Worm (Caenorhabditis elegans): ENCODE results near the gene R08C7.8.

R08C7.8 gene

ce11 chrIV:4447367-4447766 lies 13.0 kb upstream of the R08C7.8 start (continued):
- no peak for TF ChIP-seq ceh-27 (GFP tag; optimal IDR thresholded peaks at IDR 0.05)
- no peak for TF ChIP-seq somi-1 (GFP tag; optimal IDR thresholded peaks at IDR 0.05)
- TF ChIP-seq madf-8 (GFP tag; conservative IDR thresholded peaks at IDR 0.05), result no peak
- TF ChIP-seq lin-54 (GFP tag; optimal IDR thresholded peaks at IDR 0.05), result peak; percentile 54
- TF ChIP-seq ama-1 (optimal IDR thresholded peaks at IDR 0.05), result no peak
- no peak for TF ChIP-seq ama-1 (GFP tag; optimal IDR thresholded peaks at IDR 0.05)
- TF ChIP-seq T26A5.8 (tag; optimal IDR thresholded peaks at IDR 0.05), result no peak
- TF ChIP-seq nhr-27 (tag; optimal IDR thresholded peaks at IDR 0.05), result no peak
- TF ChIP-seq ztf-26 (tag; optimal IDR thresholded peaks at IDR 0.05), result no peak
- TF ChIP-seq dpl-1 (GFP tag; optimal IDR thresholded peaks at IDR 0.05), result peak; percentile 30
- TF ChIP-seq cebp-2 (GFP tag; IDR thresholded peaks at IDR 0.05), result no peak
- no peak for TF ChIP-seq Y56A3A.18 (GFP tag; IDR thresholded peaks at IDR 0.05)
- TF ChIP-seq efl-1 (GFP tag; optimal IDR thresholded peaks at IDR 0.05), result no peak
- no peak for TF ChIP-seq egl-44 (GFP tag; IDR thresholded peaks at IDR 0.05)
- TF ChIP-seq repo-1 (tag; optimal IDR thresholded peaks at IDR 0.05), result no peak
- no peak for TF ChIP-seq tbp1 (GFP tag; optimal IDR thresholded peaks at IDR 0.05)
- no peak for TF ChIP-seq cebp-1 (GFP tag; IDR thresholded peaks at IDR 0.05)
- peak; percentile 91 for TF ChIP-seq cebp-1 (tag; optimal IDR thresholded peaks at IDR 0.05)
- no peak for TF ChIP-seq attf-5 (GFP tag; optimal IDR thresholded peaks at IDR 0.05)
- TF ChIP-seq B0261.1 (tag; optimal IDR thresholded peaks at IDR 0.05), result no peak
- no peak for TF ChIP-seq ztf-18 (tag; optimal IDR thresholded peaks at IDR 0.05)
- no peak for TF ChIP-seq nhr-179 (tag; optimal IDR thresholded peaks at IDR 0.05)
- no peak for TF ChIP-seq bed-1 (GFP tag; IDR thresholded peaks at IDR 0.05)
- TF ChIP-seq K12H6.12 (tag; optimal IDR thresholded peaks at IDR 0.05), result no peak
- TF ChIP-seq bed-2 (GFP tag; IDR thresholded peaks at IDR 0.05), result no peak
- TF ChIP-seq madf-6 (GFP tag; IDR thresholded peaks at IDR 0.05), result peak; percentile 67
- no peak for TF ChIP-seq ztf-22 (GFP tag; optimal IDR thresholded peaks at IDR 0.05)
- no peak for TF ChIP-seq madf-10 (tag; optimal IDR thresholded peaks at IDR 0.05)
- peak; percentile 66 for TF ChIP-seq F33H1.4 (GFP tag; IDR thresholded peaks at IDR 0.05)
- no peak for TF ChIP-seq tlf-1 (GFP tag; optimal IDR thresholded peaks at IDR 0.05)
- no peak for TF ChIP-seq nfya-2 (GFP tag; IDR thresholded peaks at IDR 0.05)

DNA sequence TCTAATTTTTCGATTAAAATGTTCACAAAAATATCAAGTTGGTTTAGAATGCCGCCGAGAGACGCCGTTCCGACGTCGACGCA lies 12.8 kb upstream of the R08C7.8 start, which contains the start of gene chat-1:
Gene chat-1, plus strand, starts transcription at position 48 of the 83 bp plus-strand sequence.
- no peak for TF ChIP-seq chd-7 (tag; optimal IDR thresholded peaks at IDR 0.05)
- TF ChIP-seq nhr-27 (tag; optimal IDR thresholded peaks at IDR 0.05), result no peak

ce11 chrIV:4446884-4447283 lies 12.5 kb upstream of the R08C7.8 start:
- TF ChIP-seq nhr-90 (tag; optimal IDR thresholded peaks at IDR 0.05) (no peak), ama-1 (optimal IDR thresholded peaks at IDR 0.05) (no peak), ama-1 (GFP tag; optimal IDR thresholded peaks at IDR 0.05) (no peak), madf-6 (GFP tag; IDR thresholded peaks at IDR 0.05) (peak; percentile 74), madf-3 (GFP tag; IDR thresholded peaks at IDR 0.05) (0 out of 2 replicates have a peak, but pooled peaks have one; percentile 56), hsf-1 (GFP tag; IDR thresholded peaks at IDR 0.05) (peak; percentile 66), snpc-4 (GFP tag; optimal IDR thresholded peaks at IDR 0.05) (no peak), snpc-4 (tag; optimal IDR thresholded peaks at IDR 0.05) (peak in 1 of 4 experiments; percentile 17), mxl-1 (tag; optimal IDR thresholded peaks at IDR 0.05) (no peak), F55B11.4 (tag; optimal IDR thresholded peaks at IDR 0.05; ENCODE audit: borderline replicate concordance, insufficient read depth) (no peak), chd-7 (tag; optimal IDR thresholded peaks at IDR 0.05) (no peak), aptf-2 (GFP tag; conservative IDR thresholded peaks at IDR 0.05) (no peak), lsy-27 (tag; optimal IDR thresholded peaks at IDR 0.05; ENCODE audit: borderline replicate concordance, insufficient read depth) (no peak), hrde-1 (tag; optimal IDR thresholded peaks at IDR 0.05; ENCODE audit: borderline replicate concordance) (peak; percentile 13), cebp-1 (GFP tag; IDR thresholded peaks at IDR 0.05) (no peak), cebp-1 (tag; optimal IDR thresholded peaks at IDR 0.05) (no peak), F57A8.1 (GFP tag; optimal IDR thresholded peaks at IDR 0.05) (no peak), madf-10 (tag; optimal IDR thresholded peaks at IDR 0.05) (no peak), ceh-58 (GFP tag; IDR thresholded peaks at IDR 0.05) (0 out of 2 replicates have a peak, but pooled peaks have one; percentile 41), dox-1 (GFP tag; IDR thresholded peaks at IDR 0.05) (no peak), F49E8.2 (tag; optimal IDR thresholded peaks at IDR 0.05; ENCODE audit: insufficient read depth) (peak; percentile 20), ZK185.1 (tag; optimal IDR thresholded peaks at IDR 0.05; ENCODE audit: poor library complexity, severe bottlenecking) (no peak), repo-1 (tag; optimal IDR thresholded peaks at IDR 0.05) (no peak), nfyb-1 (GFP tag; IDR thresholded peaks at IDR 0.05) (0 out of 2 replicates have a peak, but pooled peaks have one; percentile 15)

All from whole organism, young adult.